Fruit fly (Drosophila melanogaster): ENCODE measurements around the gene CG31245.

DNA sequence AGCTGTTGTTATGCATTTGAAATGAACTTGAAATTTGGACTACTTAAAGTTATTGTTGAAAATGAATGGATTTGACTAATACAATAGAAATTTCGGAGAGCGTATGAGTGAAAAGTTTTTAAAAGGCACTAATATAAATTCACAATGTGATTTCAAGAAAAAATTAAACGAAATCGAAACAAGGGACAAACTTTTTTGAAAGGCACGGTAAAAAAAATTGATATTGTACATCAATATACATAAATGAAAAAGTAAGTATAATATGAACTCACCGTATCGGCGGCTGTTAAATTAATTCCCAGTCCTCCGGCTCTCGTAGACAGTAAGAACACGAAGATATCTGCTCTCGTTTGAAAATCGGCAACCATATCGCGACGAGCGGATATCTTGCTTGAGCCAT, 21.4 kb upstream of the CG31245 start, which contains the start of gene CG31244:
- TF ChIP-seq dsx (GFP tag; optimal IDR thresholded peaks at IDR 0.05; ENCODE audit: poor library complexity, severe bottlenecking) (no peak), Smox (GFP tag; optimal IDR thresholded peaks at IDR 0.05) (no peak), CG6276 (GFP tag; optimal IDR thresholded peaks at IDR 0.05) (no peak), eg (GFP tag; IDR thresholded peaks at IDR 0.05) (no peak), CG15336 (GFP tag; IDR thresholded peaks at IDR 0.05) (no peak), CG11762 (GFP tag; optimal IDR thresholded peaks at IDR 0.05; ENCODE audit: insufficient read depth) (no peak), Hr38 (GFP tag; optimal IDR thresholded peaks at IDR 0.05) (no peak), Gug (GFP tag; IDR thresholded peaks at IDR 0.05) (no peak), CG1621 (tag; optimal IDR thresholded peaks at IDR 0.05) (no peak), CG9139 (GFP tag; optimal IDR thresholded peaks at IDR 0.05) (no peak), CG4318 (GFP tag; optimal IDR thresholded peaks at IDR 0.05) (no peak), vri (GFP tag; optimal IDR thresholded peaks at IDR 0.05) (no peak)

All from whole organism, prepupa.